Worm (Caenorhabditis elegans) whole organism, mixed stage, embryonic: Measurements from ENCODE around the gene str-206.

ENCODE experiments used
- M03D4.4 ChIP-seq: sonication (generic microtip); optimal IDR thresholded peaks from 2 replicates; lab custom pipeline; 2017; ENCODE audit warnings: mild to moderate bottlenecking, missing genetic modification characterization, missing compliant biosample characterization
- bed-3 ChIP-seq: fragments of 200-800 bp; sonication (Bioruptor generic); optimal IDR thresholded peaks from 3 replicates; lab custom pipeline; 2018; ENCODE audit warnings: mild to moderate bottlenecking, missing genetic modification characterization, moderate library complexity, missing compliant biosample characterization
- blmp-1 ChIP-seq: fragments of 150-350 bp; optimal IDR thresholded peaks from 2 replicates; lab custom pipeline; 2014; ENCODE audit warnings: missing biosample characterization, missing genetic modification characterization
- ceh-39 ChIP-seq: fragments of 150-350 bp; optimal IDR thresholded peaks from 2 replicates; lab custom pipeline; 2014; ENCODE audit warnings: missing biosample characterization, missing genetic modification characterization
- ceh-43 ChIP-seq: fragments of 200-800 bp; sonication (Bioruptor generic); optimal IDR thresholded peaks from 2 replicates; lab custom pipeline; 2018; ENCODE audit warnings: mild to moderate bottlenecking, missing genetic modification characterization, moderate library complexity, missing compliant biosample characterization
- ceh-83 ChIP-seq: fragments of 200-800 bp; sonication (Bioruptor generic); optimal IDR thresholded peaks from 2 replicates; lab custom pipeline; 2018; ENCODE audit warnings: mild to moderate bottlenecking, missing genetic modification characterization, missing compliant biosample characterization
- ces-1 ChIP-seq: fragments of 150-350 bp; optimal IDR thresholded peaks from 2 replicates; lab custom pipeline; 2014; ENCODE audit warnings: missing biosample characterization, missing genetic modification reagents, missing genetic modification characterization
- cnd-1 ChIP-seq: fragments of 200-800 bp; sonication (Bioruptor generic); optimal IDR thresholded peaks from 2 replicates; lab custom pipeline; 2018; ENCODE audit warnings: mild to moderate bottlenecking, missing genetic modification characterization, missing compliant biosample characterization
- drap-1 ChIP-seq: fragments of 200-800 bp; sonication (Bioruptor generic); optimal IDR thresholded peaks from 3 replicates; lab custom pipeline; 2018; ENCODE audit warnings: mild to moderate bottlenecking, missing genetic modification characterization, missing compliant biosample characterization
- elt-1 ChIP-seq: sonication (generic microtip); optimal IDR thresholded peaks from 2 replicates; lab custom pipeline; 2017; ENCODE audit warnings: missing genetic modification characterization, mild to moderate bottlenecking, missing compliant biosample characterization, antibody characterized with exemption, moderate library complexity, borderline replicate concordance; ENCODE audit not compliant: insufficient read depth
- elt-3 ChIP-seq: fragments of 150-350 bp; optimal IDR thresholded peaks from 2 replicates; lab custom pipeline; 2014; ENCODE audit warnings: missing biosample characterization, missing genetic modification characterization
- lin-13 ChIP-seq: fragments of 150-350 bp; optimal IDR thresholded peaks from 2 replicates; lab custom pipeline; 2014; ENCODE audit warnings: missing biosample characterization, missing genetic modification characterization
- lin-32 ChIP-seq: fragments of 200-800 bp; sonication (Bioruptor generic); optimal IDR thresholded peaks from 2 replicates; lab custom pipeline; 2018; ENCODE audit warnings: mild to moderate bottlenecking, missing genetic modification characterization, missing compliant biosample characterization
- lsy-2 ChIP-seq: fragments of 150-350 bp; optimal IDR thresholded peaks from 2 replicates; lab custom pipeline; 2014; ENCODE audit warnings: missing biosample characterization, missing genetic modification characterization
- mab-5 ChIP-seq: fragments of 150-350 bp; optimal IDR thresholded peaks from 2 replicates; lab custom pipeline; 2014; ENCODE audit warnings: missing biosample characterization, missing genetic modification characterization
- mls-2 ChIP-seq: sonication (generic microtip); optimal IDR thresholded peaks from 2 replicates; lab custom pipeline; 2016; ENCODE audit warnings: mild to moderate bottlenecking, missing genetic modification characterization, moderate library complexity, missing compliant biosample characterization
- nhr-12 ChIP-seq: fragments of 150-350 bp; optimal IDR thresholded peaks from 2 replicates; lab custom pipeline; 2014; ENCODE audit warnings: missing biosample characterization, missing genetic modification characterization
- nhr-2 ChIP-seq: fragments of 150-350 bp; optimal IDR thresholded peaks from 2 replicates; lab custom pipeline; 2014; ENCODE audit warnings: missing biosample characterization, missing genetic modification characterization
- nhr-237 ChIP-seq: fragments of 150-350 bp; optimal IDR thresholded peaks from 2 replicates; lab custom pipeline; 2014; ENCODE audit warnings: missing biosample characterization, missing genetic modification characterization
- nhr-28 ChIP-seq: fragments of 150-350 bp; optimal IDR thresholded peaks from 2 replicates; lab custom pipeline; 2014; ENCODE audit warnings: missing biosample characterization, missing genetic modification characterization
- nhr-76 ChIP-seq: sonication (generic microtip); optimal IDR thresholded peaks from 2 replicates; lab custom pipeline; 2017; ENCODE audit warnings: missing biosample characterization, missing genetic modification characterization
- sem-2 ChIP-seq: fragments of 200-800 bp; sonication (Bioruptor generic); optimal IDR thresholded peaks from 2 replicates; lab custom pipeline; 2018; ENCODE audit warnings: mild to moderate bottlenecking, missing genetic modification characterization, missing compliant biosample characterization
- snpc-4 ChIP-seq: fragments of 150-350 bp; optimal IDR thresholded peaks from 2 replicates; lab custom pipeline; 2014; ENCODE audit warnings: missing biosample characterization, missing genetic modification characterization
- sptf-1 ChIP-seq: sonication (generic microtip); optimal IDR thresholded peaks from 2 replicates; lab custom pipeline; 2017; ENCODE audit warnings: mild to moderate bottlenecking, missing genetic modification characterization, moderate library complexity, missing compliant biosample characterization
- unc-120 ChIP-seq: sonication (generic microtip); optimal IDR thresholded peaks from 2 replicates; lab custom pipeline; 2017; ENCODE audit warnings: missing genetic modification characterization, missing compliant biosample characterization; ENCODE audit not compliant: poor library complexity, severe bottlenecking
- unc-39 ChIP-seq: fragments of 150-350 bp; optimal IDR thresholded peaks from 2 replicates; lab custom pipeline; 2014; ENCODE audit warnings: missing biosample characterization, missing genetic modification characterization
- zip-8 ChIP-seq: fragments of 150-350 bp; optimal IDR thresholded peaks from 2 replicates; lab custom pipeline; 2014; ENCODE audit warnings: missing biosample characterization, missing genetic modification characterization
- ztf-11 ChIP-seq: fragments of 150-350 bp; optimal IDR thresholded peaks from 2 replicates; lab custom pipeline; 2014; ENCODE audit warnings: missing biosample characterization, missing genetic modification characterization

str-206 gene

DNA sequence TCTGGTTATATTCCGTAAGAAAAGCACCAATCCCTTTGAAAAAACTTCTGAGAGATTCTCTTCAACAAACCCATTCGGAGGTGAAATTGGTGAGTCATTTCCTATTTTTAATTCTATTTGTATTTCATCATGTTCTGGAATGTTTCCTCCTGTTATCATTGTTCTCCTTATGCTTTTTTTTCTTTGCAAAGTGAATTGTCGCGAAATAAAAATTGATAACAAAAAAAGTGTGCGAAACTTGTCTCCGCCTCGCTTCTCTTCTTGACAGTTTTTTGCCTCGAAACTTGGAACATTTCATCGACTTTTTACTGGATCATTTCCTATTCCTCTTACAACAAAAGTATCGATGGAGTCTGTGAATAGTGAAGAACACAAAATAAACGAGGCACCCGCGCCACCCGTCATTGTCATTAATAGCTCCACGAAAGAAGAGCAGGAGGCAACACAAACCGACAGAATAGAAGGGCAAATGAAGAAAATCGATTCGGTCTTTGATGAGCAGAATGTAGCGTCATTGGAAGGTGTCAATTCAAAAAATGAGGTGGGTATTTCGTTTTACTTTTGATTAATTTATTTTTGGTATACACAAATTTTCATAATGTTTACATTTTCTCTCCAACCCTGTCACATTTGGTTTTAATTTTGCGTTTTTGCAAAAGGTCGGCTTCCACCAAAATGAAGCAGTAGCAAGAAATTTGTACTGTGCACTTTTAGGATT is 7.8 kb upstream of the str-206 start:
- no peak for TF ChIP-seq nhr-237 (tag; lab: Kevin White, UChicago)
- TF ChIP-seq ceh-83 (GFP tag; lab: Kevin White, UChicago) = no peak
- TF ChIP-seq lin-32 (GFP tag; lab: Kevin White, UChicago) = no peak
- no peak for TF ChIP-seq bed-3
- TF ChIP-seq ztf-11 = no peak
- no peak for TF ChIP-seq mls-2 (tag; lab: Kevin White, UChicago)
- TF ChIP-seq nhr-2 (tag; lab: Kevin White, UChicago) = no peak
- no peak for TF ChIP-seq snpc-4 (tag; lab: Kevin White, UChicago)
- TF ChIP-seq M03D4.4 (tag; lab: Kevin White, UChicago) = no peak
- no peak for TF ChIP-seq elt-1 (tag; lab: Kevin White, UChicago)
- TF ChIP-seq, all 35 proteins: peak for 0

DNA sequence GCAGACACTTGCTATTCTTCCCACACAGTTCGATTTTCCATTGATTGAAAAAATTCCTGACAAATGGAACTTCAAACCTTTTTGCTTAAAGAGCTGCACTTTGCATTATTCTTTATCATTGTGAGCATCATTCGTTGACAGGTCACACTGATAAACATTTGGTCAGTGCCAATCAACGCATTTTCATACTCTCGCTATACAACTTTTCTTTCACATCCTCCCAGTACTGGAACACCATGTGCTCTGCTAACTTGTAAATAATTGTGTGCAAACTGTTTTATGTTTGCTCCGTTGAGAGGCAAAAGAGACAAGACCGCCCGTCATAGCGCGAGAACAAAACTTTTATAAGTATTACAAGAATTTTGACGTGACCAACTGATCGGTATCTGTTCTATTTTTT is 6.4 kb upstream of the str-206 start:
- no peak for TF ChIP-seq ceh-43 (GFP tag; lab: Kevin White, UChicago)
- TF ChIP-seq sptf-1 (tag; lab: Kevin White, UChicago) = no peak
- TF ChIP-seq lsy-2 (tag; lab: Kevin White, UChicago) = no peak
- TF ChIP-seq sem-2 (GFP tag; lab: Kevin White, UChicago) = no peak
- no peak for TF ChIP-seq nhr-12 (tag; lab: Kevin White, UChicago)
- TF ChIP-seq elt-1 (tag; lab: Kevin White, UChicago) = no peak
- TF ChIP-seq nhr-28 (tag; lab: Kevin White, UChicago) = no peak
- no peak for TF ChIP-seq nhr-2 (tag; lab: Kevin White, UChicago)
- no peak for TF ChIP-seq blmp-1 (tag; lab: Kevin White, UChicago)
- TF ChIP-seq ztf-11 = no peak
- TF ChIP-seq lin-13 (tag; lab: Kevin White, UChicago) = no peak
- TF ChIP-seq snpc-4 (tag; lab: Kevin White, UChicago) = no peak
- no peak for TF ChIP-seq nhr-76 (tag; lab: Kevin White, UChicago)
- no peak for TF ChIP-seq nhr-237 (tag; lab: Kevin White, UChicago)
- no peak for TF ChIP-seq elt-3 (tag; lab: Kevin White, UChicago)

DNA sequence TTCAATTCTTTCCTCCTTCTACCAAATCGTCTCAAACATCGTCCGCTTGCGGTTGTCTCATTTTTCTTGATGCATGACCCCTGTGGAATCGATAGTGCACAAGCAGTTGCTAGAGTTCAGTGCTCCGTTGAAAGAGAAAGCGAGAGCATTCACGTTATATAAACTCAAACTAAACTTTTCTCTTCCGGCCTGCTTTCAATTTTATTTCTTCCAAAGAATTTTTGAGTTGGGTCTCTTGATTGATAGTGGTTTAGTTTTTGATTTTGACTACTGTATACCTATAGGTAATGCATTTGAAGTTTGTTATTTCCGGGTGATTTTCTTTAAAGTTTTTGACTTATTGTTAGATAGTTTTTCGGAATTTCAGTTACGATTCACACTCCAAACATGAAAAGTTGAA is 5.4 kb upstream of the str-206 start:
- TF ChIP-seq ceh-43 (GFP tag; lab: Kevin White, UChicago) = no peak
- TF ChIP-seq mab-5 (tag; lab: Kevin White, UChicago) = no peak

DNA sequence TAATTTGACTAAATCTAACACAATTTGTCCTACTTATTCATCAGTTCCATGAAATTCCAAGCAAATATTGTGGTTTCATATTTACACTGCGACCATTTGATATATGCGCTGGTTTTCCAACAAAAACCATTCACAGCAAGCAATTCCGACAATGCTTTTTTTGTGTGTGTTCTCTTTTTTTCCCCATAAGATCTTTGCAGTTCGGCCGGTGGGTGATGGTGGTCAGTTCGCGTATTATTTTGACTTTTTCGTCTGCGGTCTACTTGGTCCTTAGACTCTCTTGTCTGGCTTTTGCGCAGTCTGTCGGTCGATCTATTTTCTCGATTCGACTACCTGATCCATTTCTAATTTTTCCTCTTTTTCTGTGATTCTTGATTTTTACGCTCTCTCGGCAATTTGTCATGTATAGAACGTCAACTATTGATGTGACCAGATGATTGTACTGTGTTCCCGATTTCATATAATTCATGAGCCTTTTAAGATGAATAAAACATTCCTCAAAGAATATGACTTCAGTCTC is 4.7 kb upstream of the str-206 start:
- no peak for TF ChIP-seq mls-2 (tag; lab: Kevin White, UChicago)
- no peak for TF ChIP-seq bed-3
- TF ChIP-seq snpc-4 (tag; lab: Kevin White, UChicago) = no peak
- TF ChIP-seq zip-8 (tag; lab: Kevin White, UChicago) = no peak
- no peak for TF ChIP-seq cnd-1
- no peak for TF ChIP-seq nhr-28 (tag; lab: Kevin White, UChicago)
- TF ChIP-seq M03D4.4 (tag; lab: Kevin White, UChicago) = no peak
- no peak for TF ChIP-seq ceh-39 (tag; lab: Kevin White, UChicago)
- no peak for TF ChIP-seq unc-120 (tag; lab: Kevin White, UChicago)
- TF ChIP-seq lin-32 (GFP tag; lab: Kevin White, UChicago) = no peak
- TF ChIP-seq mab-5 (tag; lab: Kevin White, UChicago) = no peak
- no peak for TF ChIP-seq sem-2 (GFP tag; lab: Kevin White, UChicago)
- TF ChIP-seq nhr-76 (tag; lab: Kevin White, UChicago) = no peak

DNA sequence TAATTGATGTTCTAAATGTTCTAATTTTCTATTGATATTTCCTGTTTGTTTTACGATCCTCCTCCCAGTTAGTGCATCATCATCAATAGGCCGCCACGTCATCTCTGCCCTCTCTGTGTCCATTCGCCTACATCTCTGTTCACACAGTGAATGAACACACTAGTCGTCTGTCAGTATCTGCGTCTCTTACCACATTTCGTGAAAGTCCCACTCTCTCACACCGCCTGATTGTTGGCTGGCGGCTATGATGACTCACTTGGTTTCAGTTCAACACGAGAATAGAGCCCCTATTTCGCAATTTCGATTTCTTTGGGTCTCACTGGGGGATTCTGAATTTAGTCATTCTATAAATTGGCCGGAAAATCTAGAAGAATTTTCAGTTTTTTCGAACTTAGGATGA is 4.1 kb upstream of the str-206 start:
- TF ChIP-seq nhr-28 (tag; lab: Kevin White, UChicago) = no peak
- peak; percentile 34 for TF ChIP-seq ces-1 (GFP tag; lab: Kevin White, UChicago)

DNA sequence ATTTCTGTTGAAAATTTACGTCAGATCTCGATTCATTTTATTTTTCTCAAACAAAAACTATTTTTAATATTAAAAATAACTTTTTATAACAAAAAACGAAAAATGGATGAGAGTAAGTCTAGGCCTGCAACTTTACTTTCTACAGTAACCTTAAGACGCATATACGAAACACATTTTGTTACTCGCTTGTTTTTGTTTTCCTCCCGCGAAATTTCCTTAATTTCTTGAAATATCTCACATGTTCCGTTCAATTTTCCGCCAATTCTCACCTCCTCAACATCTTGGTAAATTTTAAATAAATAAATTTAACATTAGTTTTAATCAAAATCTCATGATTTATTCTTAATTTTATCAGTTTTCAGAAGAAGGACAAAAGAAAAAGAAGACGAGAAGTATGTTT is 3.5 kb upstream of the str-206 start:
- TF ChIP-seq mab-5 (tag; lab: Kevin White, UChicago) (no peak), snpc-4 (tag; lab: Kevin White, UChicago) (no peak), unc-39 (tag; lab: Kevin White, UChicago) (no peak), nhr-2 (tag; lab: Kevin White, UChicago) (no peak), nhr-237 (tag; lab: Kevin White, UChicago) (no peak), ces-1 (GFP tag; lab: Kevin White, UChicago) (no peak), ztf-11 (no peak), ceh-43 (GFP tag; lab: Kevin White, UChicago) (no peak), drap-1 (no peak), lin-13 (tag; lab: Kevin White, UChicago) (no peak), sptf-1 (tag; lab: Kevin White, UChicago) (no peak), bed-3 (no peak), lsy-2 (tag; lab: Kevin White, UChicago) (no peak)
